Worm (Caenorhabditis elegans) whole organism, L2 larva: Measurements from ENCODE around the gene C05D12.3.

Source experiments
- ZK546.5 ChIP-seq: sonication (generic microtip); optimal IDR thresholded peaks from 2 replicates; lab custom pipeline; 2017; ENCODE audit warnings: missing biosample characterization, missing genetic modification characterization
- aly-2 ChIP-seq: fragments of 150-350 bp; optimal IDR thresholded peaks from 2 replicates; lab custom pipeline; 2014; ENCODE audit warnings: missing biosample characterization, missing genetic modification characterization
- egl-27 ChIP-seq: sonication (generic microtip); optimal IDR thresholded peaks from 3 replicates; lab custom pipeline; 2017; ENCODE audit warnings: missing biosample characterization, missing genetic modification reagents, missing genetic modification characterization
- fos-1 ChIP-seq: fragments of 150-350 bp; optimal IDR thresholded peaks from 2 replicates; lab custom pipeline; 2014; ENCODE audit warnings: missing biosample characterization, missing genetic modification characterization
- lin-13 ChIP-seq: fragments of 150-350 bp; optimal IDR thresholded peaks from 2 replicates; lab custom pipeline; 2014; ENCODE audit warnings: missing biosample characterization, missing genetic modification reagents, missing genetic modification characterization
- lin-39 ChIP-seq: fragments of 150-350 bp; optimal IDR thresholded peaks from 2 replicates; lab custom pipeline; 2014; ENCODE audit warnings: missing biosample characterization, missing genetic modification reagents, missing genetic modification characterization
- mdl-1 ChIP-seq, 2 experiments: fragments of 150-350 bp in 1 of 2; sonication (generic microtip) in 1 of 2; optimal IDR thresholded peaks; 2 replicates each; lab custom pipeline; 2017; ENCODE audit warnings: missing biosample characterization in 2 of 2, missing genetic modification characterization in 2 of 2
- nhr-237 ChIP-seq: fragments of 150-350 bp; optimal IDR thresholded peaks from 2 replicates; lab custom pipeline; 2014; ENCODE audit warnings: missing biosample characterization, missing genetic modification characterization
- snpc-4 ChIP-seq: fragments of 150-350 bp; optimal IDR thresholded peaks from 2 replicates; lab custom pipeline; 2014; ENCODE audit warnings: missing biosample characterization, missing genetic modification characterization
- unc-55 ChIP-seq: fragments of 150-350 bp; sonication (generic microtip); optimal IDR thresholded peaks from 3 replicates; lab custom pipeline; 2014; ENCODE audit warnings: missing biosample characterization, missing genetic modification reagents, missing genetic modification characterization
- ztf-4 ChIP-seq: fragments of 150-350 bp; optimal IDR thresholded peaks from 2 replicates; lab custom pipeline; 2014; ENCODE audit warnings: missing biosample characterization, missing genetic modification characterization

ce11 chrII:11392390-11392789, 32.7 kb upstream of the C05D12.3 start:
- TF ChIP-seq unc-55: no peak
- TF ChIP-seq snpc-4 (tag; lab: Kevin White, UChicago): no peak
- no peak for TF ChIP-seq lin-13 (GFP tag; lab: Kevin White, UChicago)
- TF ChIP-seq nhr-237 (tag; lab: Kevin White, UChicago): no peak
- TF ChIP-seq fos-1 (tag; lab: Kevin White, UChicago): no peak
- no peak for TF ChIP-seq lin-39 (tag; lab: Kevin White, UChicago)
- no peak for TF ChIP-seq aly-2 (tag; lab: Kevin White, UChicago)
- no peak for TF ChIP-seq ztf-4 (tag; lab: Kevin White, UChicago)
- no peak for TF ChIP-seq mdl-1 (tag; optimal IDR thresholded peaks at IDR 0.05; lab: Kevin White, UChicago)
- TF ChIP-seq ZK546.5 (tag; lab: Kevin White, UChicago): no peak
- TF ChIP-seq egl-27: no peak
